Worm (Caenorhabditis elegans): Measurements from ENCODE around the gene H10D18.5.

DNA sequence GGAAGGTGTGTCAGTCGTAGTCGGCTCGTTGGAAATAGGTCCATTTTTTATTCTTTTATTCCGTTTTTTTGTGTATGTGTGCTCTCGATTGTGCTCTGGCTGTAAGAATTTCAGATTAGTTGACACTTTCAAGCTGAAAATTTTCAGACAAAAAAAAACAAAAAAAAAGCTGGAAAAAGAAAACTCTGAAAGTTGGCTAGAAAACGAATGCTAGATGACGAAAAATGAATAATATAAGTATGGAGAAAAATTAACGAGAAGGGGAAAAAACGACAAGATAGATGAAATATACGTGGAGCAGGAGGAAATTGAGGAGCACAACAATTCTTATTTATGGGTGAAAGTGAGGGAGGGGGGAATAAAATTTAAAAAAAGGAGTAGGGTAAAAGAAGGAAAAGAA, at the start of gene H10D18.5:
- TF ChIP-seq him-1 (tag; optimal IDR thresholded peaks at IDR 0.05) (no peak), W03F9.2 (tag; optimal IDR thresholded peaks at IDR 0.05) (no peak)

Data from whole organism, L4/young adult.